Worm (Caenorhabditis elegans) whole organism, young adult: Measurements from ENCODE around the gene F45E6.1.

Source experiments
- B0261.1 ChIP-seq: sonication (generic microtip); optimal IDR thresholded peaks from 2 replicates; lab custom pipeline; 2016; ENCODE audit warnings: mild to moderate bottlenecking, missing genetic modification characterization, moderate library complexity, missing compliant biosample characterization
- B0336.3 ChIP-seq: fragments of 200-800 bp; sonication (Bioruptor generic); IDR thresholded peaks from 2 replicates; pipeline ENCODE4 v1.3.6; 2022; ENCODE audit warnings: missing genetic modification characterization, missing compliant biosample characterization
- C06A6.2 ChIP-seq: fragments of 200-800 bp; sonication (Bioruptor generic); conservative IDR thresholded peaks from 2 replicates; pipeline ENCODE4 v1.3.6; 2022; ENCODE audit warnings: missing genetic modification characterization, missing compliant biosample characterization
- F10E7.11 ChIP-seq: sonication (generic microtip); optimal IDR thresholded peaks from 2 replicates; lab custom pipeline; 2017; ENCODE audit warnings: mild to moderate bottlenecking, missing genetic modification characterization, moderate library complexity, missing compliant biosample characterization
- F22D6.2 ChIP-seq: sonication (generic microtip); optimal IDR thresholded peaks from 2 replicates; lab custom pipeline; 2016; ENCODE audit warnings: mild to moderate bottlenecking, missing genetic modification characterization, missing compliant biosample characterization
- F33H1.4 ChIP-seq: fragments of 200-800 bp; sonication (Bioruptor generic); IDR thresholded peaks from 2 replicates; pipeline ENCODE4 v1.3.6; 2022; ENCODE audit warnings: missing genetic modification reagents, missing genetic modification characterization, missing compliant biosample characterization
- F52B5.7 ChIP-seq: sonication (generic microtip); optimal IDR thresholded peaks from 2 replicates; lab custom pipeline; 2016; ENCODE audit warnings: mild to moderate bottlenecking, missing genetic modification characterization, missing compliant biosample characterization
- K11D2.4 ChIP-seq: fragments of 200-800 bp; sonication (Bioruptor generic); IDR thresholded peaks from 2 replicates; pipeline ENCODE4 v1.3.6; 2022; ENCODE audit warnings: missing genetic modification reagents, missing genetic modification characterization, missing compliant biosample characterization
- Y53F4B.3 ChIP-seq: fragments of 200-800 bp; sonication (Bioruptor generic); IDR thresholded peaks from 2 replicates; pipeline ENCODE4 v1.3.6; 2022; ENCODE audit warnings: missing genetic modification reagents, missing genetic modification characterization, missing compliant biosample characterization
- Y79H2A.3 ChIP-seq: fragments of 200-800 bp; sonication (Bioruptor generic); conservative IDR thresholded peaks from 2 replicates; pipeline ENCODE4 v1.3.6; 2022; ENCODE audit warnings: missing genetic modification reagents, missing genetic modification characterization, missing compliant biosample characterization
- Y95B8A.8 ChIP-seq: fragments of 200-800 bp; sonication (Bioruptor generic); IDR thresholded peaks from 2 replicates; pipeline ENCODE4 v1.3.6; 2022; ENCODE audit warnings: missing genetic modification reagents, missing genetic modification characterization, missing compliant biosample characterization
- ama-1 ChIP-seq, 3 experiments: fragments of 150-350 bp in 1 of 3; sonication (generic microtip) in 2 of 3; optimal IDR thresholded peaks; 2 replicates each; lab custom pipeline; 2014 to 2018; ENCODE audit warnings: missing biosample characterization in 2 of 3, missing genetic modification characterization in 2 of 3, missing genetic modification reagents in 2 of 3
- atf-7 ChIP-seq: sonication (generic microtip); optimal IDR thresholded peaks from 2 replicates; lab custom pipeline; 2017; ENCODE audit warnings: mild to moderate bottlenecking, missing genetic modification characterization, missing compliant biosample characterization
- cebp-1 ChIP-seq, 2 experiments: fragments of 200-800 bp in 1 of 2; sonication (Bioruptor generic) in 1 of 2; sonication (generic microtip) in 1 of 2; IDR thresholded peaks in 1 of 2; optimal IDR thresholded peaks in 1 of 2; 2 replicates each; pipeline versions ENCODE4 v1.3.6 to Lab custom; 2017 to 2022; ENCODE audit warnings: missing compliant biosample characterization in 2 of 2, missing genetic modification characterization in 2 of 2, mild to moderate bottlenecking in 1 of 2, missing genetic modification reagents in 1 of 2, moderate library complexity in 1 of 2
- cebp-2 ChIP-seq: fragments of 200-800 bp; sonication (Bioruptor generic); IDR thresholded peaks from 2 replicates; pipeline ENCODE4 v1.3.6; 2022; ENCODE audit warnings: missing genetic modification characterization, missing compliant biosample characterization
- ceh-79 ChIP-seq: sonication (generic microtip); optimal IDR thresholded peaks from 2 replicates; lab custom pipeline; 2017; ENCODE audit warnings: mild to moderate bottlenecking, missing genetic modification characterization, missing compliant biosample characterization
- chd-7 ChIP-seq: sonication (generic microtip); optimal IDR thresholded peaks from 2 replicates; lab custom pipeline; 2016; ENCODE audit warnings: mild to moderate bottlenecking, missing genetic modification characterization, moderate library complexity, missing compliant biosample characterization
- die-1 ChIP-seq: sonication (generic microtip); optimal IDR thresholded peaks from 2 replicates; lab custom pipeline; 2016; ENCODE audit warnings: missing genotype, mild to moderate bottlenecking, missing genetic modification characterization, missing compliant biosample characterization
- egl-44 ChIP-seq: fragments of 200-800 bp; sonication (Bioruptor generic); IDR thresholded peaks from 2 replicates; pipeline ENCODE4 v1.3.6; 2022; ENCODE audit warnings: missing genetic modification reagents, missing genetic modification characterization, missing compliant biosample characterization
- ekl-4 ChIP-seq: fragments of 200-800 bp; sonication (Bioruptor generic); IDR thresholded peaks from 2 replicates; pipeline ENCODE4 v1.3.6; 2022; ENCODE audit warnings: missing genetic modification reagents, missing genetic modification characterization, missing compliant biosample characterization
- ets-4 ChIP-seq: fragments of 200-800 bp; sonication (Bioruptor generic); optimal IDR thresholded peaks from 2 replicates; lab custom pipeline; 2018; ENCODE audit warnings: mild to moderate bottlenecking, missing genetic modification characterization, missing compliant biosample characterization
- him-1 ChIP-seq: sonication (generic microtip); optimal IDR thresholded peaks from 2 replicates; lab custom pipeline; 2016; ENCODE audit warnings: missing genotype, missing genetic modification reagents, missing genetic modification characterization, missing compliant biosample characterization
- hmg-1.2 ChIP-seq: fragments of 200-800 bp; sonication (Bioruptor generic); IDR thresholded peaks from 2 replicates; pipeline ENCODE4 v1.3.6; 2022; ENCODE audit warnings: missing genetic modification reagents, missing genetic modification characterization, missing compliant biosample characterization
- lag-1 ChIP-seq: fragments of 200-800 bp; sonication (Bioruptor generic); IDR thresholded peaks from 2 replicates; pipeline ENCODE4 v1.3.6; 2022; ENCODE audit warnings: missing genetic modification reagents, missing genetic modification characterization, missing compliant biosample characterization
- let-607 ChIP-seq, 2 experiments: fragments of 200-800 bp in 1 of 2; sonication (Bioruptor generic) in 1 of 2; sonication (generic microtip) in 1 of 2; optimal IDR thresholded peaks; 2 replicates each; lab custom pipeline; 2016 to 2018; ENCODE audit warnings: mild to moderate bottlenecking in 2 of 2, missing compliant biosample characterization in 2 of 2, missing genetic modification characterization in 2 of 2, moderate library complexity in 2 of 2, missing genotype in 1 of 2
- lin-26 ChIP-seq: fragments of 200-800 bp; sonication (Bioruptor generic); IDR thresholded peaks from 2 replicates; pipeline ENCODE4 v1.3.6; 2022; ENCODE audit warnings: missing genetic modification reagents, missing genetic modification characterization, missing compliant biosample characterization
- lin-40 ChIP-seq: sonication (generic microtip); optimal IDR thresholded peaks from 2 replicates; lab custom pipeline; 2016; ENCODE audit warnings: missing genetic modification characterization, mild to moderate bottlenecking, missing compliant biosample characterization, missing genotype, missing genetic modification reagents
- lin-54 ChIP-seq: fragments of 200-800 bp; sonication (Bioruptor generic); optimal IDR thresholded peaks from 2 replicates; lab custom pipeline; 2018; ENCODE audit warnings: mild to moderate bottlenecking, missing genetic modification characterization, missing compliant biosample characterization
- lsl-1 ChIP-seq: fragments of 200-800 bp; sonication (Bioruptor generic); optimal IDR thresholded peaks from 2 replicates; lab custom pipeline; 2018; ENCODE audit warnings: mild to moderate bottlenecking, missing genetic modification characterization, moderate library complexity, missing compliant biosample characterization
- madf-10 ChIP-seq: sonication (generic microtip); optimal IDR thresholded peaks from 2 replicates; lab custom pipeline; 2016; ENCODE audit warnings: mild to moderate bottlenecking, missing genetic modification characterization, missing compliant biosample characterization
- madf-6 ChIP-seq: fragments of 200-800 bp; sonication (Bioruptor generic); IDR thresholded peaks from 2 replicates; pipeline ENCODE4 v1.3.6; 2022; ENCODE audit warnings: missing genetic modification reagents, missing genetic modification characterization, missing compliant biosample characterization
- mcd-1 ChIP-seq: fragments of 200-800 bp; sonication (Bioruptor generic); IDR thresholded peaks from 2 replicates; pipeline ENCODE4 v1.3.6; 2022; ENCODE audit warnings: missing genetic modification reagents, missing genetic modification characterization, missing compliant biosample characterization
- nfya-2 ChIP-seq: fragments of 200-800 bp; sonication (Bioruptor generic); IDR thresholded peaks from 2 replicates; pipeline ENCODE4 v1.3.6; 2022; ENCODE audit warnings: missing genetic modification reagents, missing genetic modification characterization, missing compliant biosample characterization
- nhr-80 ChIP-seq: sonication (generic microtip); optimal IDR thresholded peaks from 2 replicates; lab custom pipeline; 2016; ENCODE audit warnings: missing genetic modification characterization, missing compliant biosample characterization
- pha-4 ChIP-seq: fragments of 150-350 bp; sonication (generic microtip); optimal IDR thresholded peaks from 2 replicates; lab custom pipeline; 2014; ENCODE audit warnings: missing biosample characterization, missing genetic modification reagents, missing genetic modification characterization
- rpc-1 ChIP-seq, 2 experiments: fragments of 150-350 bp in 1 of 2; sonication (generic microtip) in 1 of 2; optimal IDR thresholded peaks; 2 replicates each; lab custom pipeline; 2014 to 2018; ENCODE audit warnings: missing biosample characterization in 1 of 2, missing genetic modification characterization in 1 of 2, missing genetic modification reagents in 1 of 2, missing genotype in 1 of 2
- somi-1 ChIP-seq: fragments of 200-800 bp; sonication (Bioruptor generic); optimal IDR thresholded peaks from 2 replicates; lab custom pipeline; 2018; ENCODE audit warnings: mild to moderate bottlenecking, missing genetic modification characterization, missing compliant biosample characterization
- tbp1 ChIP-seq: fragments of 200-800 bp; sonication (Bioruptor generic); optimal IDR thresholded peaks from 2 replicates; lab custom pipeline; 2018; ENCODE audit warnings: mild to moderate bottlenecking, missing genetic modification characterization, missing compliant biosample characterization
- tlf-1 ChIP-seq: fragments of 200-800 bp; sonication (Bioruptor generic); optimal IDR thresholded peaks from 2 replicates; lab custom pipeline; 2018; ENCODE audit warnings: mild to moderate bottlenecking, missing genetic modification characterization, missing compliant biosample characterization
- unc-62 ChIP-seq: fragments of 150-350 bp; optimal IDR thresholded peaks from 2 replicates; lab custom pipeline; 2014; ENCODE audit warnings: missing biosample characterization, missing genetic modification reagents, missing genetic modification characterization
- zim-3 ChIP-seq: sonication (generic microtip); optimal IDR thresholded peaks from 2 replicates; lab custom pipeline; 2017; ENCODE audit warnings: mild to moderate bottlenecking, missing genetic modification characterization, moderate library complexity, missing compliant biosample characterization
- ztf-22 ChIP-seq: fragments of 200-800 bp; sonication (Bioruptor generic); optimal IDR thresholded peaks from 2 replicates; lab custom pipeline; 2018; ENCODE audit warnings: mild to moderate bottlenecking, missing genetic modification characterization, moderate library complexity, missing compliant biosample characterization
- ztf-26 ChIP-seq: sonication (generic microtip); optimal IDR thresholded peaks from 2 replicates; lab custom pipeline; 2017; ENCODE audit warnings: missing genetic modification characterization, missing compliant biosample characterization
- ztf-3 ChIP-seq: fragments of 200-800 bp; sonication (Bioruptor generic); optimal IDR thresholded peaks from 2 replicates; lab custom pipeline; 2018; ENCODE audit warnings: mild to moderate bottlenecking, missing genetic modification characterization, missing compliant biosample characterization

F45E6.1 gene

DNA sequence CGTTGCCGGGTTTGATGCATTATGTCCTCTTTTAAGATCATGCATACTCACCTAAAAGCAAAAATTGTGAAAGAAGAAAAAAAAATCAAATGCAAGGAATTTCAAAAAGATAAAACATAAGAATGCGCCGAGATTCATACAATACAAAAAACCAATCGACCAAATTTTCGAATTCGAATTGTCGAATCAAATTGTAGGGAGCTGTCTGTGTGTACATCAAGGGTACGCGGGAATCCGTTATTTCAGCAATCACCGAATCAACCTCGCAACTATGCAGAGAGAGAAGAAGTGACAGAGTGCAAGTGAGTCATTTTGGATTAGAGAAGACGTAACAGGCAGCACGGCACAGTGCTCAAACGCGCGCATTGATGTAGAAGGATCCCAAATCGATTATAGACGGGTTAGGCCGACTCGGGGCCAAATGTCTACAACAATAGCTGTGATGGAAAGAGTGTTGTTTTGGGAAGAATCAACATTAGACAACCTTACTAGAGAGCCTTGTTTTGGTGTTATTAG lies 26.1 kb upstream of the F45E6.1 start, which contains the start of gene sdz-19 (continued):
- TF ChIP-seq ekl-4 (peak; percentile 36; the same call in 1 of the 2 replicates), F10E7.11 (no peak), ama-1 (optimal IDR thresholded peaks at IDR 0.05; lab: Kevin White, UChicago) (no peak), ama-1 (GFP tag; optimal IDR thresholded peaks at IDR 0.05; lab: Kevin White, UChicago) (no peak)

DNA sequence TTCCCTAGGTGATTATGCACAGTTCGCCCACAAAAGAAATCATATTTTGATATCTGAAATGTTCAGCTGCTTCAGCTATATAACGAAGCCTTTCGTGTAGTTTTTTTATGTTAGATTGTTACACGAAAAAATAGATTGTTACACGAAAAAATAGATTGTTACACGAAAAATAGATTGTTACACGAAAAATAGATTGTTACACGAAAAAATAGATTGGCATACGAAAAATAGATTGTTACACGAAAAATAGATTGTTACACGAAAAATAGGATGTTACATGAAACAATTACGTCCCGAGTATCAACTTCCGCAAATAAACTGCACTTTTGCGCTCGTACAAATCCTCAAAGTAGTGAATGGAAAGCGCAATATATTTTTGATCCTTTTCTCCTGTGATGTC lies 25.3 kb upstream of the F45E6.1 start:
- TF ChIP-seq Y53F4B.3 (peak; percentile 97; the same call in 1 of the 2 replicates), Y79H2A.3 (GFP tag; lab: Robert Waterston, UW) (0 out of 2 replicates have a peak, but pooled peaks have one; percentile 17)

- TF ChIP-seq atf-7 (tag; lab: Kevin White, UChicago) (peak; percentile 71), tlf-1 (GFP tag; lab: Kevin White, UChicago) (peak; percentile 39), nfya-2 (GFP tag; lab: Robert Waterston, UW) (no peak), zim-3 (tag; lab: Kevin White, UChicago) (no peak), cebp-1 (GFP tag; IDR thresholded peaks at IDR 0.05; lab: Robert Waterston, UW) (peak; percentile 13; the same call in 1 of the 2 replicates), cebp-1 (tag; optimal IDR thresholded peaks at IDR 0.05; lab: Kevin White, UChicago) (no peak), pha-4 (tag; lab: Kevin White, UChicago) (peak; percentile 64), K11D2.4 (GFP tag; lab: Robert Waterston, UW) (0 out of 2 replicates have a peak, but pooled peaks have one; percentile 47), chd-7 (tag; lab: Kevin White, UChicago) (peak; percentile 62), egl-44 (GFP tag; lab: Robert Waterston, UW) (0 out of 2 replicates have a peak, but pooled peaks have one; percentile 37), nhr-80 (tag; lab: Kevin White, UChicago) (peak; percentile 84), F22D6.2 (peak; percentile 84), ztf-26 (peak; percentile 86), lin-26 (GFP tag; lab: Robert Waterston, UW) (no peak), ztf-3 (peak; percentile 16), lsl-1 (no peak), ztf-22 (peak; percentile 70), B0336.3 (GFP tag; lab: Robert Waterston, UW) (no peak; the same call in 1 of the 2 replicates), F33H1.4 (GFP tag; lab: Robert Waterston, UW) (no peak), madf-10 (tag; lab: Kevin White, UChicago) (peak; percentile 8), somi-1 (GFP tag; lab: Kevin White, UChicago) (peak; percentile 79), Y95B8A.8 (GFP tag; lab: Robert Waterston, UW) (no peak), tbp1 (peak; percentile 44), let-607 (tag; optimal IDR thresholded peaks at IDR 0.05; lab: Kevin White, UChicago) (peak in 1 of 2 experiments; percentile 64), ceh-79 (tag; lab: Kevin White, UChicago) (no peak), unc-62 (GFP tag; lab: Kevin White, UChicago) (peak; percentile 2), mcd-1 (GFP tag; lab: Robert Waterston, UW) (peak; percentile 38; the same call in 1 of the 2 replicates), C06A6.2 (GFP tag; lab: Robert Waterston, UW) (peak; percentile 53; the same call in 1 of the 2 replicates), lin-40 (peak; percentile 86)
Measured at ce11 chrX:12500777-12501176, 23.5 kb upstream of the F45E6.1 start.

ce11 chrX:12492467-12492866 lies 15.2 kb upstream of the F45E6.1 start, which contains the start of gene lips-1:
lips-1 (plus strand) TSS chrX:12492767.
- TF ChIP-seq K11D2.4 (GFP tag; lab: Robert Waterston, UW) (no peak), F52B5.7 (tag; lab: Kevin White, UChicago) (no peak), lin-54 (GFP tag; lab: Kevin White, UChicago) (no peak), lag-1 (GFP tag; lab: Robert Waterston, UW) (no peak), cebp-2 (no peak), madf-6 (GFP tag; lab: Robert Waterston, UW) (no peak), hmg-1.2 (no peak), him-1 (tag; lab: Kevin White, UChicago) (no peak), madf-10 (tag; lab: Kevin White, UChicago) (no peak), ets-4 (no peak), rpc-1 (optimal IDR thresholded peaks at IDR 0.05; lab: Kevin White, UChicago) (no peak), rpc-1 (tag; optimal IDR thresholded peaks at IDR 0.05; lab: Kevin White, UChicago) (no peak), somi-1 (GFP tag; lab: Kevin White, UChicago) (no peak), die-1 (tag; lab: Kevin White, UChicago) (no peak), tbp1 (no peak), B0261.1 (no peak)
